Worm (Caenorhabditis elegans) whole organism, L3 larva: ENCODE data around the gene cpd-2.
"Not testable (repeated sequence)": the region's sequence is repeated elsewhere in the genome, so short reads cannot be mapped to it uniquely, and the experiment has no call there.

Experiments used
- aly-2 ChIP-seq: fragments of 150-350 bp; optimal IDR thresholded peaks from 2 replicates; lab custom pipeline; 2014; ENCODE audit warnings: missing biosample characterization, missing genetic modification characterization
- ama-1 ChIP-seq: fragments of 150-350 bp; optimal IDR thresholded peaks from 2 replicates; lab custom pipeline; 2018
- ceh-16 ChIP-seq: sonication (generic microtip); optimal IDR thresholded peaks from 2 replicates; lab custom pipeline; 2017; ENCODE audit warnings: missing biosample characterization, missing genetic modification characterization
- ceh-82 ChIP-seq: fragments of 150-350 bp; optimal IDR thresholded peaks from 2 replicates; lab custom pipeline; 2014; ENCODE audit warnings: missing biosample characterization, missing genetic modification characterization
- ceh-9 ChIP-seq: sonication (generic microtip); optimal IDR thresholded peaks from 2 replicates; lab custom pipeline; 2018; ENCODE audit warnings: missing biosample characterization, missing genetic modification characterization
- daf-12 ChIP-seq: fragments of 150-350 bp; optimal IDR thresholded peaks from 2 replicates; lab custom pipeline; 2014; ENCODE audit warnings: missing biosample characterization, missing genetic modification reagents, missing genetic modification characterization
- elt-2 ChIP-seq: sonication (generic microtip); optimal IDR thresholded peaks from 2 replicates; lab custom pipeline; 2016; ENCODE audit warnings: missing genetic modification reagents, mild to moderate bottlenecking, missing genetic modification characterization, missing compliant biosample characterization
- elt-3 ChIP-seq, 3 experiments: fragments of 150-350 bp in 1 of 3; sonication (generic microtip) in 2 of 3; optimal IDR thresholded peaks; 2 replicates in 2 of 3; 4 replicates in 1 of 3; lab custom pipeline; 2014 to 2017; ENCODE audit warnings: missing biosample characterization in 3 of 3, missing genetic modification characterization in 3 of 3
- eor-1 ChIP-seq, 2 experiments: fragments of 150-350 bp; optimal IDR thresholded peaks; 2 replicates each; lab custom pipeline; 2014 to 2018; ENCODE audit warnings: missing biosample characterization in 2 of 2, missing genetic modification characterization in 2 of 2
- fkh-2 ChIP-seq: fragments of 150-350 bp; optimal IDR thresholded peaks from 2 replicates; lab custom pipeline; 2014; ENCODE audit warnings: missing biosample characterization, missing genetic modification reagents, missing genetic modification characterization
- fos-1 ChIP-seq: fragments of 150-350 bp; optimal IDR thresholded peaks from 2 replicates; lab custom pipeline; 2014; ENCODE audit warnings: missing biosample characterization, missing genetic modification characterization
- hmg-11 ChIP-seq: sonication (generic microtip); optimal IDR thresholded peaks from 2 replicates; lab custom pipeline; 2016; ENCODE audit warnings: missing genetic modification characterization, missing compliant biosample characterization
- jun-1 ChIP-seq: fragments of 150-350 bp; optimal IDR thresholded peaks from 2 replicates; lab custom pipeline; 2014; ENCODE audit warnings: missing biosample characterization, missing genetic modification reagents, missing genetic modification characterization
- lin-39 ChIP-seq: fragments of 150-350 bp; optimal IDR thresholded peaks from 2 replicates; lab custom pipeline; 2018; ENCODE audit warnings: missing biosample characterization, missing genetic modification reagents, missing genetic modification characterization
- lsy-12 ChIP-seq: sonication (generic microtip); optimal IDR thresholded peaks from 2 replicates; lab custom pipeline; 2016; ENCODE audit warnings: mild to moderate bottlenecking, missing genetic modification characterization, missing compliant biosample characterization
- mdl-1 ChIP-seq: fragments of 150-350 bp; optimal IDR thresholded peaks from 2 replicates; lab custom pipeline; 2014; ENCODE audit warnings: missing biosample characterization, missing genetic modification characterization
- mml-1 ChIP-seq: fragments of 150-350 bp; sonication (generic microtip); optimal IDR thresholded peaks from 3 replicates; lab custom pipeline; 2014; ENCODE audit warnings: missing biosample characterization, missing genetic modification characterization
- nfya-1 ChIP-seq: sonication (generic microtip); optimal IDR thresholded peaks from 2 replicates; lab custom pipeline; 2017; ENCODE audit warnings: missing genetic modification characterization, mild to moderate bottlenecking, missing compliant biosample characterization, antibody characterized with exemption, moderate library complexity; ENCODE audit not compliant: insufficient read depth
- nhr-11 ChIP-seq: fragments of 150-350 bp; optimal IDR thresholded peaks from 2 replicates; lab custom pipeline; 2014; ENCODE audit warnings: missing biosample characterization, missing genetic modification characterization
- nhr-23 ChIP-seq: fragments of 150-350 bp; optimal IDR thresholded peaks from 2 replicates; lab custom pipeline; 2014; ENCODE audit warnings: missing biosample characterization, missing genetic modification reagents, missing genetic modification characterization
- nhr-237 ChIP-seq: fragments of 150-350 bp; optimal IDR thresholded peaks from 2 replicates; lab custom pipeline; 2014; ENCODE audit warnings: missing biosample characterization, missing genetic modification characterization
- nhr-25 ChIP-seq: sonication (generic microtip); optimal IDR thresholded peaks from 2 replicates; lab custom pipeline; 2017; ENCODE audit warnings: missing biosample characterization, missing genetic modification characterization
- nhr-28 ChIP-seq: fragments of 150-350 bp; optimal IDR thresholded peaks from 2 replicates; lab custom pipeline; 2014; ENCODE audit warnings: missing biosample characterization, missing genetic modification characterization
- nhr-43 ChIP-seq: sonication (generic microtip); optimal IDR thresholded peaks from 2 replicates; lab custom pipeline; 2016; ENCODE audit warnings: mild to moderate bottlenecking, missing genetic modification characterization, missing compliant biosample characterization; ENCODE audit not compliant: poor library complexity, severe bottlenecking
- nhr-67 ChIP-seq: fragments of 150-350 bp; optimal IDR thresholded peaks from 2 replicates; lab custom pipeline; 2014; ENCODE audit warnings: missing biosample characterization, missing genetic modification characterization
- nhr-77 ChIP-seq: fragments of 150-350 bp; optimal IDR thresholded peaks from 2 replicates; lab custom pipeline; 2014; ENCODE audit warnings: missing biosample characterization, missing genetic modification characterization
- skn-1 ChIP-seq: fragments of 150-350 bp; optimal IDR thresholded peaks from 2 replicates; lab custom pipeline; 2014; ENCODE audit warnings: missing biosample characterization, missing genetic modification characterization
- snpc-4 ChIP-seq: fragments of 150-350 bp; optimal IDR thresholded peaks from 2 replicates; lab custom pipeline; 2014; ENCODE audit warnings: missing biosample characterization, missing genetic modification characterization
- tbx-2 ChIP-seq: sonication (generic microtip); optimal IDR thresholded peaks from 2 replicates; lab custom pipeline; 2016; ENCODE audit warnings: mild to moderate bottlenecking, missing genetic modification characterization, missing compliant biosample characterization
- unc-39 ChIP-seq: sonication (generic microtip); optimal IDR thresholded peaks from 4 replicates; lab custom pipeline; 2017; ENCODE audit warnings: missing biosample characterization, missing genetic modification characterization
- zag-1 ChIP-seq: fragments of 150-350 bp; optimal IDR thresholded peaks from 2 replicates; lab custom pipeline; 2014; ENCODE audit warnings: missing biosample characterization, missing genetic modification characterization
- ztf-11 ChIP-seq: fragments of 150-350 bp; optimal IDR thresholded peaks from 2 replicates; lab custom pipeline; 2014; ENCODE audit warnings: missing biosample characterization, missing genetic modification characterization
- ztf-4 ChIP-seq: fragments of 150-350 bp; optimal IDR thresholded peaks from 2 replicates; lab custom pipeline; 2014; ENCODE audit warnings: missing biosample characterization, missing genetic modification characterization

The cpd-2 gene

DNA sequence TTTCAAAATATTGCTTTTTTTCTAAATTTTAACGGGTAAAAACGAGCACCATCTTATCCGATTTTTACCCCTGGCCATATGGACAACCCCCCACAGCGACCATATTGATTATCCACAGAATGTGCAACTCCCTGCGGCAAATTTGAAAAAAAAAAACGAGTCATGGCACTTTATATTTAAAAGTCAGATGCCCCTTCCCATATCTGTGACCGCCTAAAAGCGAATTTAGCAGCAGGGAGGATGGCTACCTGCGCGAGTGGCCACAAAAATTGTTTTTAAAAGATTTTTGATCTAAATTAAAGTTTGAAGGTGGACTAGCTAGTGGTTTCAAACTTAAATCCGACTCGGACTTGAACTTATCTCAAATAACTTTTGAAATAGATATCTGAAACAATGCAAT is 6.7 kb downstream of the cpd-2 start (continued):
- peak in 1 of 2 experiments; percentile 85 for TF ChIP-seq eor-1 (tag; optimal IDR thresholded peaks at IDR 0.05; lab: Kevin White, UChicago)
- peak; percentile 94 for TF ChIP-seq hmg-11 (tag; lab: Kevin White, UChicago)

DNA sequence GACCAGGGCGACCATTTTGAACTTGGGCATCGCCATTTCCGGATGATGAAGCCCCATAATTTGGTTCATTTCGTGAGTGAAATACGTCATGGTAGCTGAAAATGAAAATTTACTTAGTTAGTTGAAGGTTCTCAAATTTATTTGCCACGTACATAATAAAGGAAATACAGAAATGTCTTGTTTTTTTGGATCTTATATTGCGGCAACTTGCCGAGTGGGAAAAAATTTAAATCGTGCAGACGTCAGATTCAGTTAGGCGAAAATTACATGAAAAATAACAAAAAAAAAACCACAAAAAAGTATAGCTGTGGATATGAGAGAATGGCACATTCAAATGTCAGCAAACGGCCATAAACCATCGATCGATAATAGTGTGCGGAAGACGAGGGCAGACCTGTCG is 9.2 kb downstream of the cpd-2 start, which contains the start of gene T27A8.2:
Gene T27A8.2, minus strand, starts transcription at position 101 of the 400 bp plus-strand sequence.
- TF ChIP-seq nhr-28 (tag; lab: Kevin White, UChicago) = no peak

DNA sequence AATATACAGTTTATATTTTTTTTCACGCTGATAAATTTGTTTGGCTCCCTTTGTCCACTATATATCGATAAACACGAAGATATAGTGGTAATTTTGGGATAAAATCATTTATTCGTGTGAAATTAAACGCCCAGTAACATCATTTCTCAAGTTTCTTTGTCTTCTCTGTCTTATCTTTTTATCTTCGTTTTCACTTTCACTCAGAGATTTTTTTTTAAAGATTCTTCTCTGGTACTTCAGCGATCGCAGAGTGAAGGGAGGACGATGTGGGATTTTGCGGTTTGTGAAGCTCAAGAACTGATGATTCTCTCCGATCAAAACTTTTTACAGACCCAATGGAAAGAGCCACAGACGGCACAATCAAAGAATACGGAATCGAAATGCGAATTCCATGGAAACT is 12.7 kb downstream of the cpd-2 start, which contains the start of gene T27A8.3:
Gene T27A8.3, plus strand, starts transcription at position 301 of the 400 bp plus-strand sequence.
- not testable (repeated sequence) for TF ChIP-seq ama-1 (lab: Kevin White, UChicago); fkh-2 (tag; lab: Kevin White, UChicago); lsy-12

DNA sequence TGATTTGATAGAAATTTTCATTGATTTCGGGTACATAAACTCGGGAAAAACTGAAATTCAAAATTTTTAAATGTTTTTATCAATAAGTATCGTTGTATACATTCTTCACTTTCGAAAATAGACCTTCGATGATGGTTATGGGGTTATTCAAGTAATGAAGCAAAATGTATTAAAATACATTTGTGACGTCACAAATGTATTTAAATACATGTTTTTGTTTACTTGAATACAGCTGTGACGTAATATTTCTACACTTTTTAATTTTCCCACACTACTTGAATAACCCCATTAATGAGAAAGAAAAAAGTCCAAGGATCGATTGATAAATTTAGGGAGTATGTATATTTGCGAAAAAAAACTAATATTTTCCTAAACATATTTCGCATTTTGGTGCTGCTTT is 18.3 kb downstream of the cpd-2 start:
- no peak for TF ChIP-seq nhr-67 (tag; lab: Kevin White, UChicago)
- no peak for TF ChIP-seq nhr-237 (tag; lab: Kevin White, UChicago)
- no peak for TF ChIP-seq nhr-23 (tag; lab: Kevin White, UChicago)
- no peak for TF ChIP-seq elt-3 (tag; optimal IDR thresholded peaks at IDR 0.05; lab: Kevin White, UChicago)
- no peak for TF ChIP-seq tbx-2 (tag; lab: Kevin White, UChicago)

DNA sequence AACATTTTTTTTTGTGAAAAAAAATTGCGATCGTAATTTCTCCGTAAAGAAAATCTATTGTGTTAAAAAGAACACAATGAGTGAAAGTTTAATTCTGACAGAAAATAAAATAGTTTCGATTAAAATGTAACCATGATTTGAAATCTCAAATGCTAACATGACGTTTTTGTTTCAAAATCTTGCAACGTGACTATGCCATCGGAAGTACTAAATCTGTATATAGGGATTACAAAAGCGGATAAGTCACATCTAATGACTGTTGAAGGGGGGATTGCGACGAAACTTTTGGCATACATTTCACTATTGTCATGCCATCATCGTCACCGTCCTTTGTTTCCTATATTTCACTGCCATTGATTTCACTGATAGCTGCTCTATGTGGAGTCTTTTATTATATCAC is 22.9 kb downstream of the cpd-2 start, which contains the start of gene col-187:
Gene col-187, plus strand, starts transcription at position 301 of the 400 bp plus-strand sequence.
- TF ChIP-seq ama-1 (lab: Kevin White, UChicago) (no peak), lin-39 (no peak), aly-2 (tag; lab: Kevin White, UChicago) (no peak), ceh-9 (tag; lab: Kevin White, UChicago) (no peak), nhr-25 (tag; lab: Kevin White, UChicago) (no peak)
- TF ChIP-seq, all 47 proteins: peak for 0

DNA sequence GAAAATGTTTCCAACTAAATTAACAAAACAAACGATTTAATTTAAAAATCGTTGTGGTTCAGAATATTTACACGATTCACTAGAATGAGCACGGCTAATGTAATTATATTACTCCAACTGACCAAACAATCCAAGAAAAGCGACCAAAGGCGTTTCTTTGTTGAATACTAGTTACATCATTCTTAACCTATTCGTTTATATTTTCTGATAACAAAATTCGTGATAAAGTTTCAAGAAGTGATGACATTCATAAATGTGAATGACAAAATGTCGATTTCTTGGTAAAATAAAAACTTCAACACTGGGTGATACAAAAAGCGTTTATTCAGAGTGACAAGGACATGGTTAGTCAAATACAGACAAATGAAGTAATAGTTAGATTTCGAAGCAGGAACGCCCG is 26.8 kb downstream of the cpd-2 start, which contains the start of gene C30F2.4:
Gene C30F2.4, minus strand, starts transcription at position 101 of the 400 bp plus-strand sequence.
- TF ChIP-seq nhr-25 (tag; lab: Kevin White, UChicago) (no peak), nhr-77 (no peak), fos-1 (tag; lab: Kevin White, UChicago) (no peak), mdl-1 (tag; lab: Kevin White, UChicago) (no peak), tbx-2 (tag; lab: Kevin White, UChicago) (no peak), nhr-11 (tag; lab: Kevin White, UChicago) (no peak)
- TF ChIP-seq, all 47 proteins: peak for 0

DNA sequence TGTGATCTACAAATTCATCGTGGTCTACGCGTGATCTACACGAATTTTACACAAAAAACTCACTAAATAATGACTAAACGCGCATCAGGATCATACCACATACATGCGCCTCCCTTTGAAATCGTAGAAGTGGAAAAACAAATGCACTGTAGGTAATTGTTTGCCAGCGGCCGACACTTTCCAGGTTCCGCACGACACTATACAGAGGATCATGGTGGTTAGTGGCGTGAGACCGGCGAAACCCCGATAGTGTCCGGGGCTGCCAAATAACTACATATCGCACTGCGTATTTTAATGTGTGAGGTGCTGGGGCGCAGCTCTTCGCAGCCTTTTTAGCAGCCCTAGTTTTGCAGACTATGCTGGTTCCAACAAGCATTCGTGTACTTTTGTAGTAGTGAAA is 29.0 kb downstream of the cpd-2 start:
- TF ChIP-seq ztf-11 (no peak), jun-1 (tag; lab: Kevin White, UChicago) (no peak), ama-1 (lab: Kevin White, UChicago) (no peak), snpc-4 (tag; lab: Kevin White, UChicago) (no peak), mml-1 (tag; lab: Kevin White, UChicago) (no peak), zag-1 (tag; lab: Kevin White, UChicago) (no peak), ceh-16 (no peak), lsy-12 (no peak), unc-39 (tag; lab: Kevin White, UChicago) (no peak), nhr-11 (tag; lab: Kevin White, UChicago) (no peak), nfya-1 (tag; lab: Kevin White, UChicago) (no peak), ceh-82 (tag; lab: Kevin White, UChicago) (no peak), nhr-67 (tag; lab: Kevin White, UChicago) (no peak), elt-2 (tag; lab: Kevin White, UChicago) (no peak), skn-1 (no peak), fkh-2 (tag; lab: Kevin White, UChicago) (no peak), daf-12 (no peak), nhr-43 (tag; lab: Kevin White, UChicago) (no peak), ztf-4 (tag; lab: Kevin White, UChicago) (no peak)
